Worm (Caenorhabditis elegans): ENCODE data around the gene gpd-3.

DNA sequence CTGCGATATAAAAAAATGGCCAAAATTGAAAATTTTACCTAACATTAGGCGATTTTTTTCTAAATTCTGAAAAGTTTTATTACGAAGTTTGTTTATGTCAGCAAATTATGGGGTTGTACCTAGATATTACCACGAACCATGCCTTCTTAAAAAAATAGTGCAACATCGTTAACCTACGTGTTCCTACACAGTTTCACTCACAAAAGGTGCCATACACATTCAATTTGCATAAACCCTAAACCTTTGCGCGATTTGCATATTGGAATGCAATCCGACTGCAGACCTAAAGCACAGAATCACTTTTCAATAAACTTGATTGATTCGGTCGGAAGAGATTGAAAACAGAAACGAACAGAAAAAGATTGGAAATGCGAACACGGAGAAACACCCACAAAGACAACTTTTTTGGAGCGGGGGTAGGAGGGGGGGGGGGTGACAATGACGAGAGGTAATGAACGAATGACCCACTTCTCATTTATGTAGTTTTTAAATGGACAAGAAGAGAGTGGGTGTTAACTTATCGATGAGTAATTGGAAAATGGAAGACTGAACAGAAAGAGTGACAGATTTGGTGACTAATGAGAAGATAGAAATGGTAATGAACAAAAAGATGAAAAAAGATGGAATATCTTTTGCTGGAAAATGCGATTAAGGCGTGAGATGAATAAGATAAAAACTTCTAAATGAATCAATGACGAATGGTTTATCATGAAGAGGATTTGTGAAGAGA is 43.1 kb upstream of the gpd-3 start:
- TF ChIP-seq tbx-2 (tag; optimal IDR thresholded peaks at IDR 0.05) (no peak), ceh-9 (tag; optimal IDR thresholded peaks at IDR 0.05) (no peak), hlh-6 (tag; optimal IDR thresholded peaks at IDR 0.05) (no peak), ama-1 (optimal IDR thresholded peaks at IDR 0.05) (no peak), dmd-4 (tag; optimal IDR thresholded peaks at IDR 0.05; ENCODE audit: borderline replicate concordance) (no peak), fkh-10 (GFP tag; optimal IDR thresholded peaks at IDR 0.05) (no peak), nhr-11 (tag; optimal IDR thresholded peaks at IDR 0.05) (no peak), zip-5 (tag; optimal IDR thresholded peaks at IDR 0.05) (no peak), T23F11.4 (GFP tag; optimal IDR thresholded peaks at IDR 0.05) (no peak), fkh-6 (tag; optimal IDR thresholded peaks at IDR 0.05) (no peak)

Data from whole organism, late embryonic.